Fruit fly (Drosophila melanogaster) whole organism, embryonic: ENCODE measurements around the gene CG13896.

Source experiments
- BEAF-32 ChIP-seq: fragments of 200-800 bp; sonication (Bioruptor generic); optimal IDR thresholded peaks from 3 replicates; lab custom pipeline; 2017; ENCODE audit warnings: missing biosample characterization, missing genetic modification characterization, mild to moderate bottlenecking, moderate library complexity, missing genetic modification reagents
- CG10274 ChIP-seq: fragments of 200-800 bp; sonication (Bioruptor generic); optimal IDR thresholded peaks from 3 replicates; lab custom pipeline; 2017; ENCODE audit warnings: missing biosample characterization, mild to moderate bottlenecking, missing genetic modification characterization
- CG10462 ChIP-seq: fragments of 200-800 bp; sonication (Bioruptor generic); optimal IDR thresholded peaks from 2 replicates; lab custom pipeline; 2016; ENCODE audit warnings: missing biosample characterization, missing genetic modification characterization
- CG11093 ChIP-seq: fragments of 200-800 bp; sonication (Bioruptor generic); IDR thresholded peaks from 3 replicates; pipeline ENCODE4 v1.3.6; 2022; ENCODE audit warnings: missing biosample characterization, missing genetic modification characterization
- CG12104 ChIP-seq: fragments of 200-800 bp; sonication (Bioruptor generic); optimal IDR thresholded peaks from 3 replicates; lab custom pipeline; 2016; ENCODE audit warnings: missing biosample characterization, missing genetic modification characterization
- CG12659 ChIP-seq: fragments of 200-800 bp; sonication (Bioruptor generic); optimal IDR thresholded peaks from 3 replicates; lab custom pipeline; 2017; ENCODE audit warnings: mild to moderate bottlenecking, missing biosample characterization, missing genetic modification reagents, missing genetic modification characterization
- CG14014 ChIP-seq: fragments of 200-800 bp; sonication (Bioruptor generic); IDR thresholded peaks from 2 replicates; pipeline ENCODE4 v1.3.6; 2022; ENCODE audit warnings: missing biosample characterization, missing genetic modification characterization
- CG1832 ChIP-seq: fragments of 200-800 bp; sonication (Bioruptor generic); optimal IDR thresholded peaks from 2 replicates; lab custom pipeline; 2017; ENCODE audit warnings: missing biosample characterization, mild to moderate bottlenecking, missing genetic modification characterization, inconsistent platforms
- CG30020 ChIP-seq: fragments of 200-800 bp; optimal IDR thresholded peaks from 2 replicates; lab custom pipeline; 2019; ENCODE audit warnings: missing biosample characterization, mild to moderate bottlenecking, missing genetic modification characterization, moderate library complexity
- CG33557 ChIP-seq: fragments of 200-800 bp; sonication (Bioruptor generic); optimal IDR thresholded peaks from 2 replicates; lab custom pipeline; 2019; ENCODE audit warnings: missing biosample characterization, mild to moderate bottlenecking, missing genetic modification characterization, moderate library complexity
- CG34422 ChIP-seq: fragments of 200-800 bp; sonication (Bioruptor generic); IDR thresholded peaks from 3 replicates; pipeline ENCODE4 v1.3.6; 2022; ENCODE audit warnings: missing biosample characterization, missing genetic modification characterization
- CG3726 ChIP-seq: fragments of 200-800 bp; sonication (Bioruptor generic); IDR thresholded peaks from 3 replicates; pipeline ENCODE4, ENCODE4 v1.3.6; 2022; ENCODE audit warnings: missing biosample characterization, missing genetic modification characterization
- CG8944 ChIP-seq: fragments of 200-800 bp; sonication (Bioruptor generic); optimal IDR thresholded peaks from 3 replicates; lab custom pipeline; 2016; ENCODE audit warnings: missing biosample characterization, missing genetic modification characterization
- Camta ChIP-seq: fragments of 200-800 bp; sonication (Bioruptor generic); optimal IDR thresholded peaks from 2 replicates; lab custom pipeline; 2016; ENCODE audit warnings: missing biosample characterization, missing genetic modification characterization
- CoRest ChIP-seq: fragments of 200-800 bp; sonication (Bioruptor generic); optimal IDR thresholded peaks from 3 replicates; lab custom pipeline; 2018; ENCODE audit warnings: missing biosample characterization, mild to moderate bottlenecking, missing genetic modification characterization, moderate library complexity
- ERR ChIP-seq: fragments of 200-800 bp; sonication (Bioruptor generic); optimal IDR thresholded peaks from 2 replicates; lab custom pipeline; 2016; ENCODE audit warnings: missing biosample characterization, missing genetic modification characterization
- HLH4C ChIP-seq: fragments of 200-800 bp; sonication (Bioruptor generic); IDR thresholded peaks from 3 replicates; pipeline ENCODE4 v1.3.6; 2022; ENCODE audit warnings: missing biosample characterization, missing genetic modification characterization; ENCODE audit not compliant: partially characterized antibody
- HLHmδ ChIP-seq: fragments of 200-800 bp; sonication (Bioruptor generic); optimal IDR thresholded peaks from 2 replicates; lab custom pipeline; 2018; ENCODE audit warnings: missing biosample characterization, mild to moderate bottlenecking, missing genetic modification characterization, moderate library complexity
- Hr39 ChIP-seq: fragments of >200 bp; optimal IDR thresholded peaks from 2 replicates; lab custom pipeline; 2017
- Lhr ChIP-seq: fragments of 200-800 bp; sonication (Bioruptor generic); optimal IDR thresholded peaks from 3 replicates; lab custom pipeline; 2017; ENCODE audit warnings: mild to moderate bottlenecking, missing biosample characterization, missing genetic modification reagents, missing genetic modification characterization
- Med ChIP-seq: fragments of 200-800 bp; sonication (Bioruptor generic); peaks from one replicate; lab custom pipeline; 2016; ENCODE audit warnings: missing biosample characterization, missing genetic modification characterization, mild to moderate bottlenecking, inconsistent platforms, moderate library complexity
- Pdp1 ChIP-seq, 2 experiments: fragments of 200-800 bp; sonication (Bioruptor generic); optimal IDR thresholded peaks; 3 replicates each; lab custom pipeline; 2016; ENCODE audit warnings: missing biosample characterization in 2 of 2, missing genetic modification characterization in 2 of 2, mild to moderate bottlenecking in 1 of 2, moderate library complexity in 1 of 2
- Sox100B ChIP-seq: fragments of 200-800 bp; sonication (Bioruptor generic); optimal IDR thresholded peaks from 3 replicates; lab custom pipeline; 2018; ENCODE audit warnings: missing biosample characterization, mild to moderate bottlenecking, missing genetic modification characterization
- Sox102F ChIP-seq: fragments of 200-800 bp; sonication (Bioruptor generic); optimal IDR thresholded peaks from 2 replicates; lab custom pipeline; 2018; ENCODE audit warnings: missing biosample characterization, mild to moderate bottlenecking, missing genetic modification characterization, moderate library complexity
- bigmax ChIP-seq: fragments of 200-800 bp; sonication (Bioruptor generic); optimal IDR thresholded peaks from 2 replicates; lab custom pipeline; 2018; ENCODE audit warnings: missing biosample characterization, mild to moderate bottlenecking, missing genetic modification characterization
- cato ChIP-seq: fragments of 200-800 bp; sonication (Bioruptor generic); optimal IDR thresholded peaks from 2 replicates; lab custom pipeline; 2016; ENCODE audit warnings: missing biosample characterization, missing genetic modification characterization, borderline replicate concordance
- ci ChIP-seq: fragments of 200-800 bp; sonication (Bioruptor generic); IDR thresholded peaks from 3 replicates; pipeline ENCODE4 v1.3.6; 2022; ENCODE audit warnings: missing biosample characterization, missing genetic modification characterization
- croc ChIP-seq: fragments of 200-800 bp; sonication (Bioruptor generic); conservative IDR thresholded peaks from 3 replicates; pipeline ENCODE4 v1.3.6; 2022; ENCODE audit warnings: missing biosample characterization, missing genetic modification characterization
- danr ChIP-seq: fragments of 200-800 bp; sonication (Bioruptor generic); IDR thresholded peaks from 2 replicates; pipeline ENCODE4 v1.3.6; 2022; ENCODE audit warnings: missing biosample characterization, missing genetic modification characterization
- dysf ChIP-seq: fragments of 200-800 bp; sonication (Bioruptor generic); IDR thresholded peaks from 3 replicates; pipeline ENCODE4 v1.3.6; 2022; ENCODE audit warnings: missing biosample characterization, missing genetic modification characterization
- hb ChIP-seq: fragments of 200-800 bp; sonication (Bioruptor generic); IDR thresholded peaks from 3 replicates; pipeline ENCODE4 v1.3.6; 2022; ENCODE audit warnings: missing biosample characterization, missing genetic modification characterization; ENCODE audit not compliant: partially characterized antibody
- hth ChIP-seq: fragments of >200 bp; optimal IDR thresholded peaks from 2 replicates; lab custom pipeline; 2017; ENCODE audit warnings: inconsistent platforms
- oc ChIP-seq: fragments of 200-800 bp; sonication (Bioruptor generic); optimal IDR thresholded peaks from 2 replicates; lab custom pipeline; 2018; ENCODE audit warnings: missing biosample characterization, mild to moderate bottlenecking, missing genetic modification characterization, moderate library complexity
- pho ChIP-seq: fragments of 200-800 bp; sonication (Bioruptor generic); optimal IDR thresholded peaks from 2 replicates; lab custom pipeline; 2016; ENCODE audit warnings: missing biosample characterization, missing genetic modification characterization
- pzg ChIP-seq: fragments of 200-800 bp; sonication (Bioruptor generic); optimal IDR thresholded peaks from 3 replicates; lab custom pipeline; 2018; ENCODE audit warnings: missing biosample characterization, mild to moderate bottlenecking, missing genetic modification characterization, moderate library complexity
- repo ChIP-seq: fragments of 200-800 bp; sonication (Bioruptor generic); optimal IDR thresholded peaks from 2 replicates; lab custom pipeline; 2016; ENCODE audit warnings: missing biosample characterization, missing genetic modification characterization
- sens ChIP-seq: fragments of 200-800 bp; sonication (Bioruptor generic); peaks from one replicate; lab custom pipeline; 2016; ENCODE audit warnings: missing biosample characterization, missing genetic modification characterization
- sqz ChIP-seq: fragments of 200-800 bp; sonication (Bioruptor generic); optimal IDR thresholded peaks from 3 replicates; lab custom pipeline; 2018; ENCODE audit warnings: missing biosample characterization, mild to moderate bottlenecking, missing genetic modification characterization
- sug ChIP-seq: fragments of 200-800 bp; optimal IDR thresholded peaks from 2 replicates; lab custom pipeline; 2019; ENCODE audit warnings: missing biosample characterization, mild to moderate bottlenecking, missing genetic modification characterization, moderate library complexity
- zen ChIP-seq: fragments of 200-800 bp; sonication (Bioruptor generic); optimal IDR thresholded peaks from 3 replicates; lab custom pipeline; 2018; ENCODE audit warnings: missing biosample characterization, mild to moderate bottlenecking, missing genetic modification characterization, moderate library complexity

The CG13896 gene

dm6 chr3L:756372-756771 lies 44.7 kb upstream of the CG13896 start (continued):
- TF ChIP-seq ci (GFP tag; lab: Robert Waterston, UW) (peak; percentile 62; the same call in 2 of the 3 replicates), danr (no peak), pzg (GFP tag; lab: Kevin White, UChicago) (no peak), Sox102F (GFP tag; lab: Kevin White, UChicago) (peak; percentile 65), cato (GFP tag; lab: Kevin White, UChicago) (no peak), Med (peak; percentile 64), BEAF-32 (no peak), CG11093 (GFP tag; lab: Robert Waterston, UW) (no peak), CG12659 (no peak), oc (tag; lab: Kevin White, UChicago) (peak; percentile 38), CoRest (tag; lab: Kevin White, UChicago) (no peak), Hr39 (lab: Kevin White, UChicago) (no peak), CG8944 (GFP tag; lab: Kevin White, UChicago) (no peak), Sox100B (GFP tag; lab: Kevin White, UChicago) (peak; percentile 7), CG34422 (GFP tag; lab: Robert Waterston, UW) (0 out of 3 replicates have a peak, but pooled peaks have one; percentile 9), Camta (GFP tag; lab: Kevin White, UChicago) (no peak)

- no peak for TF ChIP-seq CG1832
- TF ChIP-seq CG12104 (GFP tag; lab: Kevin White, UChicago) = no peak
- TF ChIP-seq ERR (GFP tag; lab: Kevin White, UChicago) = no peak
- peak in 1 of 2 experiments; percentile 6 for TF ChIP-seq Pdp1 (GFP tag; optimal IDR thresholded peaks at IDR 0.05; lab: Kevin White, UChicago)
- TF ChIP-seq dysf (GFP tag; lab: Robert Waterston, UW) = no peak
- 0 out of 3 replicates have a peak, but pooled peaks have one; percentile 5 for TF ChIP-seq croc (GFP tag; lab: Robert Waterston, UW)
- no peak for TF ChIP-seq repo
- TF ChIP-seq hb (GFP tag; lab: Robert Waterston, UW) = 0 out of 3 replicates have a peak, but pooled peaks have one; percentile 6
- TF ChIP-seq CG14014 (GFP tag; lab: Robert Waterston, UW) = no peak
- no peak for TF ChIP-seq hth (lab: Kevin White, UChicago)
- no peak for TF ChIP-seq zen (tag; lab: Kevin White, UChicago)
- TF ChIP-seq sens (GFP tag; lab: Kevin White, UChicago) = peak; percentile 73
- TF ChIP-seq CG30020 (tag; lab: Kevin White, UChicago) = no peak
- TF ChIP-seq CG3726 (GFP tag; lab: Robert Waterston, UW) = no peak
- no peak for TF ChIP-seq CG10462 (GFP tag; lab: Kevin White, UChicago)
- no peak for TF ChIP-seq sug (tag; lab: Kevin White, UChicago)
- TF ChIP-seq CG10274 = no peak
- no peak for TF ChIP-seq Lhr (GFP tag; lab: Kevin White, UChicago)
- TF ChIP-seq HLHmδ (GFP tag; lab: Kevin White, UChicago) = no peak
- TF ChIP-seq ci (GFP tag; lab: Robert Waterston, UW) = 0 out of 3 replicates have a peak, but pooled peaks have one; percentile 24
- peak; percentile 34 for TF ChIP-seq oc (tag; lab: Kevin White, UChicago)
- no peak for TF ChIP-seq sqz (GFP tag; lab: Kevin White, UChicago)
- no peak for TF ChIP-seq HLH4C (GFP tag; lab: Robert Waterston, UW)
- no peak for TF ChIP-seq CG33557 (GFP tag; lab: Kevin White, UChicago)
- no peak for TF ChIP-seq bigmax (GFP tag; lab: Kevin White, UChicago)
- no peak for TF ChIP-seq pho (GFP tag; lab: Kevin White, UChicago)
These were observed 43.6 kb upstream of the CG13896 start, which contains the start of gene hng3 for dm6 chr3L:755259-755658. Gene hng3, minus strand, starts transcription at chr3L:755489.
